Worm (Caenorhabditis elegans) whole organism, mixed stage, embryonic: Measurements from ENCODE around the gene rha-2.

Source experiments
- mab-5 ChIP-seq: fragments of 150-350 bp; optimal IDR thresholded peaks from 2 replicates; lab custom pipeline; 2014; ENCODE audit warnings: missing biosample characterization, missing genetic modification characterization
- ztf-11 ChIP-seq: fragments of 150-350 bp; optimal IDR thresholded peaks from 2 replicates; lab custom pipeline; 2014; ENCODE audit warnings: missing biosample characterization, missing genetic modification characterization

DNA sequence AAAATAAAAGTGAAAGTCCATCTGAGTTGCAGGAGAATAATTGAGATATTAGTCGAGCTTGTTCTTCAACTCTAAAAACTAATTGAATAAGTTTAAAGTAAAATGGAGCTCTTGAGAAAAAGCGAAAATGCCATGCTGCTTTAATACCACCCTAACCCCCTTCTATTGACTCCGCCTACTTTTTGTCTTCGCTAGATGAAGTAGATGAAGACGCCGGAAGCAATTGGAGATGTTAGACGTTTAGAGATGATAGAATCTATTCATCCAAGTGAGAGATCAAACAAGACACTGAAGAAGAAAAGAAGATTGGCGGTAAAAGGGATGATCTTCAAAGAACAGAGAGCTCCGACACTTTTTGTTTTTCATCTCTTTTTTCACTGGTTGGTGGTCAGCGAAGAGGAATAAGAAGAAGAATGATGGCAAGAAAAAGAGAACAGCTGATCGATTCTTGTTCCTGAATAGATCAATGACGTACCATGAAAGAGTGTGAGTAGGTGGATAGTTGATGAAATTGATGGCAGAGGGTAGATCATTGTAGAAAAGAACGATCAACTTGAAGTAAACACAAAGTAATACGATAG, 40.1 kb upstream of the rha-2 start:
- TF ChIP-seq mab-5 (tag; lab: Kevin White, UChicago) (no peak), ztf-11 (no peak)
